Worm (Caenorhabditis elegans) whole organism, early embryonic: ENCODE results near the gene F41E6.15.

Source experiments
- B0310.2 ChIP-seq: sonication (generic microtip); optimal IDR thresholded peaks from 2 replicates; lab custom pipeline; 2016; ENCODE audit warnings: mild to moderate bottlenecking, missing genetic modification characterization, missing compliant biosample characterization
- F13C5.2 ChIP-seq: sonication (generic microtip); optimal IDR thresholded peaks from 2 replicates; lab custom pipeline; 2017; ENCODE audit warnings: mild to moderate bottlenecking, missing genetic modification characterization, inconsistent platforms, missing compliant biosample characterization
- aly-1 ChIP-seq: sonication (generic microtip); optimal IDR thresholded peaks from 2 replicates; lab custom pipeline; 2016; ENCODE audit warnings: missing genetic modification characterization, missing compliant biosample characterization
- ama-1 ChIP-seq: fragments of 150-350 bp; optimal IDR thresholded peaks from 2 replicates; lab custom pipeline; 2014
- ceh-13 ChIP-seq: fragments of 200-800 bp; sonication (Bioruptor generic); optimal IDR thresholded peaks from 2 replicates; lab custom pipeline; 2018; ENCODE audit warnings: mild to moderate bottlenecking, missing genetic modification characterization, missing compliant biosample characterization
- ceh-36 ChIP-seq: sonication (generic microtip); optimal IDR thresholded peaks from 2 replicates; lab custom pipeline; 2016; ENCODE audit warnings: missing genetic modification characterization, inconsistent platforms, missing compliant biosample characterization
- ets-7 ChIP-seq: sonication (generic microtip); optimal IDR thresholded peaks from 2 replicates; lab custom pipeline; 2016; ENCODE audit warnings: missing genotype, missing genetic modification characterization, missing compliant biosample characterization
- flt-1 ChIP-seq: fragments of 200-800 bp; sonication (Bioruptor generic); IDR thresholded peaks from 2 replicates; pipeline ENCODE4 v1.3.6; 2022; ENCODE audit warnings: missing genetic modification characterization, missing compliant biosample characterization
- hmbx-1 ChIP-seq: sonication (generic microtip); optimal IDR thresholded peaks from 2 replicates; lab custom pipeline; 2016; ENCODE audit warnings: mild to moderate bottlenecking, missing genetic modification characterization, missing compliant biosample characterization
- hmg-4 ChIP-seq: fragments of 200-800 bp; sonication (Bioruptor generic); optimal IDR thresholded peaks from 2 replicates; lab custom pipeline; 2018; ENCODE audit warnings: mild to moderate bottlenecking, missing genetic modification characterization, missing compliant biosample characterization
- hnd-1 ChIP-seq: sonication (generic microtip); optimal IDR thresholded peaks from 2 replicates; lab custom pipeline; 2016; ENCODE audit warnings: missing genetic modification characterization, missing compliant biosample characterization
- pes-1 ChIP-seq: fragments of 200-800 bp; sonication (Bioruptor generic); IDR thresholded peaks from 2 replicates; pipeline ENCODE4 v1.3.6; 2022; ENCODE audit warnings: missing genetic modification reagents, missing genetic modification characterization, missing compliant biosample characterization
- scrt-1 ChIP-seq: fragments of 200-800 bp; sonication (Bioruptor generic); IDR thresholded peaks from 2 replicates; pipeline ENCODE4 v1.3.6; 2022; ENCODE audit warnings: missing genetic modification characterization, missing compliant biosample characterization
- sea-1 ChIP-seq: fragments of 200-800 bp; sonication (Bioruptor generic); conservative IDR thresholded peaks from 2 replicates; pipeline ENCODE4 v1.3.6; 2022; ENCODE audit warnings: missing genetic modification characterization, missing compliant biosample characterization
- tbx-11 ChIP-seq: fragments of 200-800 bp; sonication (Bioruptor generic); IDR thresholded peaks from 2 replicates; pipeline ENCODE4 v1.3.6; 2022; ENCODE audit warnings: missing genetic modification characterization, missing compliant biosample characterization
- tbx-37 ChIP-seq: fragments of 200-800 bp; sonication (Bioruptor generic); conservative IDR thresholded peaks from 2 replicates; pipeline ENCODE4 v1.3.6; 2022; ENCODE audit warnings: missing genetic modification reagents, missing genetic modification characterization, missing compliant biosample characterization
- tra-4 ChIP-seq: sonication (generic microtip); optimal IDR thresholded peaks from 2 replicates; lab custom pipeline; 2017; ENCODE audit warnings: missing genetic modification characterization, missing compliant biosample characterization

Gene F41E6.15

DNA sequence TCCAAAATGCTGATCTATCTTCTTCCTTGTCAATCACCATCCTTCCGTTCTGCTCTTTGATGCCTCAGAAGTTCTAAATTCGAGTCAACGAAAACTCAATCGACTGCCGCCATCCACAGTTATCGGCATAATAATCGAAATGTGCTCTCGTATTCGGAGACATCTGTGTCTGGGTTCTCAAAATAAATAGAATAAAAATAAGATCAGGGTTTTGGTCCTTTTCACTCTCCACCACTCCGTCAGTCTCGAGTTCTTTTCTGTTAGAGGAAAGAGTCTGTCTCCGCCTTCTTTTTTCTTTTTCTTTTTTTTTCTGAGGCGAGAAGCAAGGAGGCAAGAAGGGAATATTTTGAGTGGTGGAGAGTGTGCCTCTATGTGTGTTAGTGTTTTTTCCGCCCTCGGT is 21.2 kb upstream of the F41E6.15 start, which contains the start of gene F41E6.17:
F41E6.17 (plus strand) TSS at position 348 of the 400 bp plus-strand sequence.
- no peak for TF ChIP-seq pes-1 (GFP tag; lab: Robert Waterston, UW)
- no peak for TF ChIP-seq B0310.2 (tag; lab: Kevin White, UChicago)
- TF ChIP-seq ceh-13 (GFP tag; lab: Kevin White, UChicago), result no peak
- TF ChIP-seq aly-1 (tag; lab: Kevin White, UChicago), result no peak
- TF ChIP-seq ceh-36 (tag; lab: Kevin White, UChicago), result no peak

DNA sequence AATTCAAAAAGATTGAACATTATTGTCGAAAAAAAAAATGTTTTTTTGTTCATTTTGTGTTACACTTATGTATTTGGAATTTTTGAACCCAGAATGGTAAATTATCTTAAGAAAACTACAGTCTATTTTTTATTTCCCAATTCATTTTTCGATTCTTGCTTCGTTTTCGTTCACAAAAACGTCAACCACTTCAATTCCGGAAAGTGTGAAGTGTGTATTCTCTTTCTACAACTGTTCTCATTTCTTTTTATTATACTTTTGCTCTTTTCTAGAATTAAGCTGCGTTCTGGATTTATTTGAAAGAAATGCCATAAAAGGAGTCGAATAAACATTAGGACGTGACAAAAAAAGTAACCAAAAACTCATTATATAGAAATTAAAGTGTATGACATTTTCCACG is 19.8 kb upstream of the F41E6.15 start, which contains the start of gene F41E6.1:
F41E6.1 (plus strand) TSS at position 301 of the 400 bp plus-strand sequence.
- no peak for TF ChIP-seq B0310.2 (tag; lab: Kevin White, UChicago)

DNA sequence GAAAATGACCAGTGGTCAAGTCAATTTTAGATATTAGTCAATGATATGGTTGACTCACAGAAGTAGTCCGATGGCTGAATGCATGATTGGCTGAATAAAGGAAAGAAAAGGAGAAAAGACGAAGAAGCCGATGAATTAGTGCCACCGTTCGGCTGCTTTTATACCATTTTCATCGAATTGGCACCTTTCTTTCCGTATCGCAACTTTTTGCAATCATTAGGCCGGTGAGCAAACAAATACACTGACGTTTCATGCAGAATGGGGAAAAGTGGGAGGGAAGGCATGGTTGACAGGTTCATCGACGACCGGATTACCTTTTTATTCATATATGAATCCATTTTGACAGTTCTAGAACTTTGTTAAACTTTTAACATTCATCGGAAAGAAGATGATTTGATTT is 18.7 kb upstream of the F41E6.15 start, which contains the start of gene idpc-2:
idpc-2 (minus strand) TSS at position 101 of the 400 bp plus-strand sequence.
- TF ChIP-seq scrt-1 (GFP tag; lab: Robert Waterston, UW) (no peak), flt-1 (GFP tag; lab: Robert Waterston, UW) (no peak), aly-1 (tag; lab: Kevin White, UChicago) (no peak), ets-7 (no peak), sea-1 (GFP tag; lab: Robert Waterston, UW) (no peak)

DNA sequence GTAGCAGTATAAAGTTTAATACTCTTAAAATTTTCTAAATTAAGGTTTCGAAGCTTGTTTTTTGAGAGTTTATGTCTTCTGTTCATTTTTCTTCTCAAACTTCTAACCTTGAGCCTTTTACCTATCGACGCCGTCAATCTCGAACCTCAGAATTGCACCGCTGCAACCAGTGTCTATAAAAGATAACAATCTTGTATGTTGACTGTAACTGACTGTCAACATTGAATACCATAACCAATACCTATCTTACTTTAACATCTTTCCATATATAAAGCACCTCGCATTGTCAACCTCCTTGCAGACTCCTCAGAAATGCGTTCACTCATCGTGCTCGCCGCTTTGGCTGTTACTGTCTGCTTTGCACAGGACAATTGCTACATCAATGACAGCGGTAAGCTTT is 16.2 kb upstream of the F41E6.15 start, which contains the start of gene grd-5:
grd-5 (plus strand) TSS at position 295 of the 400 bp plus-strand sequence.
- TF ChIP-seq B0310.2 (tag; lab: Kevin White, UChicago) (no peak), tra-4 (tag; lab: Kevin White, UChicago) (no peak), scrt-1 (GFP tag; lab: Robert Waterston, UW) (no peak), ceh-36 (tag; lab: Kevin White, UChicago) (no peak)

DNA sequence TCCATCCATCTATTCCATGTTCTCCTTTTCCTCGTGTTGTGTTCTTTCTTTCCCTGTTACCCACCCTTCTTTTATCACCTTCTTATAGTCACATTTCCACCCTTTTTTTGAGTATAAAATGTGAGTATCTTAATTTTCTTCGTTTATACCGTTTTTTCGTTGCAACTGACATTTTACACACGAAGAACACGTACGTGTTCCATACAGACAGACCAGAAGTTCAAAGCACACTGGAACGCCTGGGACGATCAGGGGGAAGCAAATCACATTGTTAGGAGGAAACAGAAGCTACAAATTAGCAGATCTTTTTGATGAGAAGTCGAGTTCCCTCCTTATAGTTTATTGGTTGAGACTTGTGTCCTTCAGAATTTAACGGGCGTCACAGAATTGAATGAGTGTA is 13.2 kb upstream of the F41E6.15 start:
- TF ChIP-seq hmbx-1 (tag; lab: Kevin White, UChicago) (no peak), ama-1 (no peak), hmg-4 (no peak), tra-4 (tag; lab: Kevin White, UChicago) (no peak)

DNA sequence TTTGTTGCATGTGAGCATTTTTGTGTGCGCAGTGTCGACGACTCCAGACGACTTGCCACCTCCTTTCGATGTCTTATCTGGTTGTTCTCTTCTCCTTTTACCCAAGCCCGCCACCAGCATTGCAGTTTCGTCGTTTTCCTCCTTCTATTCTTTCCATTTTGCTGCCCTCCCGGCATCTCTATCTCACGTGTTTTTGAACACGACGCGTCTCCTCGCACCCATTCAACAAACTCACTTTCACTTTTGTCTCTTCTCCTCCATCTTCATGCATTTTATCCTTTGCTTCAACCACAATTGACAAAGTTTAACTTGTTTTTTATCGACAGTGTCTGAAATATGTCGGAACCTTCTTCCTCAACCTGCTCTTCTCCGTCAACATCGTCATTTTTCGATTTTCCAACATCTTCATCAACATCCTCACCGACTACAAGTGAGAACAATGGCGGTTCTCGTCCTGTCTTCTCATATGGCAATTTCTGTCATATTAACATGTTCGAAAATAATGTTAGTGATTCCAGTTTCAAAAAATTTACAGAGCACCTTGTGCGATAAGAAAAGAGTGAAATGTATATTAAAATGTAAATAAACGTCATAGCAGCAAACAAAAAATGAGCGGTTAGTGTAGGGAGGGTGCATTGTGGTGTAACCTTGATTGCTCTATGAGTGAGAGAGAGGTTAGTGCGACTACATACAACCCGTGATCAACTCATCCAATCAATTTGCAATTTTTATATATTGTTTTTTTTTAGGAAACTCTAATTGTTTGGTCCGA is 8.3 kb upstream of the F41E6.15 start, which contains the start of gene fip-4:
fip-4 (minus strand) TSS at position 636 of the 772 bp plus-strand sequence.
- TF ChIP-seq hmg-4 (no peak), tra-4 (tag; lab: Kevin White, UChicago) (no peak), ceh-13 (GFP tag; lab: Kevin White, UChicago) (no peak), pes-1 (GFP tag; lab: Robert Waterston, UW) (no peak), flt-1 (GFP tag; lab: Robert Waterston, UW) (no peak)

DNA sequence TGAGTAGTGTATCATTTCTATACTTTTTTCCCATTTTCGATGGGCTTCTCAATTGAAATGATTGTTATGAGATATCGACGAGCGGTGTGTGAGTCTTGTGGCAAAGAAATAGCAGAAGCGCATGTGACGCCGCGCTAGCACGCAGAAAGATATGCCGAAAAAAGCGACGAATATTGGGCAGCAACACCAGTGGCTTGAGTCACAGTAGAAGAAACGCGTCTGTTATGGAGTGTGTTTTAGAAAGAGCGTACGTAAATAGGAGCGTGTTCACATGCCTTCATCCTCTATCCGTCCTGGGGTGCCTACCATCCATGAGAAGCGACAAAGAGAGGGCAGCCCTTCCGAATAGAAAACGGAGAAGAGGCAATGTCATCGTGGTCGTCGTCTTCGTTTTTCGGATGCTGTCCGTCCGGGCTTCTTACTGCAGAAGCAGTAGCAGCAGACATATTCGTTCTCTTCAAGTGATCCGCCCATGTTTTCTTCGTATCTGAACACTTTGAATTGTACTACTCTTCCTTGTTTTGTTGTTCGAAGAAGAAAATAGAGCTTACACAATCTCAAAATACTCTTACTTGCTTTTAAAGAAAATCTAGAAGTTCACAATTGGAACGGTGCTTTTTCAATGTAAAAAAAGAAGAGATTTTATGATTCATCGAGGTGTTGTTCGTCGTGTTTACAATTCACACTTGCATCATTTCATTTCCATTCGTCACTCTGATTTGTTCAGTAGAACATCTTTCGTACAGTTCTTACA is 7.4 kb upstream of the F41E6.15 start:
- TF ChIP-seq tbx-37 (no peak), aly-1 (tag; lab: Kevin White, UChicago) (peak; percentile 18), B0310.2 (tag; lab: Kevin White, UChicago) (peak; percentile 28), sea-1 (GFP tag; lab: Robert Waterston, UW) (no peak)

DNA sequence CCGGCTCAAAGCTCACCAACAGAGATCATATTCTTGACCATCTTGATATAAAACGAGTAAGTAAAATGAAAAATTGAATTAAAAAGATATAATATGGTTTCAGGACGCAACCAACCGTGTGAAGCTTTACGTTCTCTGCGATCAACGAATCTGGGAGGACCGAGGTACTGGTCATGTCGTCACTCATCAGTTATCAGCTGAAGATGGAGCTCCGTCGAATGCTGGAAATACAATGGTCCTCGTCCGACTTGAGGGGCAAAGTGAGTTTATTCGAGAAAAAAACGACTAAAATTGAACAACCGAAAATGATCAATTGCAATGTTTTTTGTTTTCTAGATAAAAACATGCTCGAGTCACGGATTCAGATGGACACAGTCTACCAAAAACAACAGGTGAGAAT is 5.9 kb upstream of the F41E6.15 start:
- no peak for TF ChIP-seq hnd-1
- no peak for TF ChIP-seq aly-1 (tag; lab: Kevin White, UChicago)
- no peak for TF ChIP-seq F13C5.2 (tag; lab: Kevin White, UChicago)
- TF ChIP-seq scrt-1 (GFP tag; lab: Robert Waterston, UW), result no peak
- TF ChIP-seq tra-4 (tag; lab: Kevin White, UChicago), result no peak
- TF ChIP-seq hmbx-1 (tag; lab: Kevin White, UChicago), result no peak
- TF ChIP-seq tbx-11, result no peak

DNA sequence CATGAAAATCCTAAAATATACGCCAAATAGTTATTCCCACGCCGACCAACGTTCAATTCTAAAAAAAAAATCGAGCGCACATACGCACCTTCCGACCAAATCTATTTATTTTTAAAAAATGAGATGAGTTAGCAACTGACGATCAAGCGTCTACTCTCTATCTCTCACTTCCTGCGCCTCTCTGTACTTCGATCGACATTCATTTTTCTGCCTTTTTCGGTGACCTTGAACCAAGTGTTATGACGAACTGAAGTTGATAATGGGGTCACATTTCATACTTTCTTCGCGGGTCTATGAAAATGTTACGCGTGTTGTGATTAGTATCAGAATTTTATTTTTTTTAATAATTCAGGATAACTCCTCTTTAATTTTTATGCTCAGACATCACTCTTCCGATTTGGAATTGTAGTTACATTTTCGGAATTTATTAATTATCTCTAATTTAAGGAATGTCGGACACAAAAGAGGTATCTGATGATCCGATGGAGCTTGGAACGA is 4.9 kb upstream of the F41E6.15 start, which contains the start of gene smk-1:
smk-1 (plus strand) TSS at position 448 of the 498 bp plus-strand sequence.
- TF ChIP-seq aly-1 (tag; lab: Kevin White, UChicago) (no peak), scrt-1 (GFP tag; lab: Robert Waterston, UW) (no peak), ceh-36 (tag; lab: Kevin White, UChicago) (no peak), pes-1 (GFP tag; lab: Robert Waterston, UW) (no peak), sea-1 (GFP tag; lab: Robert Waterston, UW) (no peak), ama-1 (no peak), hnd-1 (no peak), tra-4 (tag; lab: Kevin White, UChicago) (no peak), ceh-13 (GFP tag; lab: Kevin White, UChicago) (no peak), B0310.2 (tag; lab: Kevin White, UChicago) (no peak), tbx-37 (no peak), flt-1 (GFP tag; lab: Robert Waterston, UW) (no peak), F13C5.2 (tag; lab: Kevin White, UChicago) (no peak), ets-7 (no peak), hmg-4 (no peak), hmbx-1 (tag; lab: Kevin White, UChicago) (no peak), tbx-11 (no peak)
